Worm (Caenorhabditis elegans): Measurements from ENCODE around the gene grl-12.

grl-12 gene

ce11 chrV:8662056-8663006, 25.5 kb upstream of the grl-12 start:
- TF ChIP-seq egl-27 (tag; optimal IDR thresholded peaks at IDR 0.05) (peak; percentile 65), gmeb-1 (tag; optimal IDR thresholded peaks at IDR 0.05) (no peak), elt-3 (tag; optimal IDR thresholded peaks at IDR 0.05) (no peak), lin-13 (GFP tag; optimal IDR thresholded peaks at IDR 0.05) (no peak), sma-9 (GFP tag; optimal IDR thresholded peaks at IDR 0.05) (peak; percentile 81), sma-9 (tag; optimal IDR thresholded peaks at IDR 0.05) (no peak), nhr-21 (tag; optimal IDR thresholded peaks at IDR 0.05) (peak; percentile 56), Y55F3AM.14 (GFP tag; optimal IDR thresholded peaks at IDR 0.05) (peak; percentile 66), nhr-6 (tag; optimal IDR thresholded peaks at IDR 0.05) (no peak), nhr-11 (tag; optimal IDR thresholded peaks at IDR 0.05) (no peak), blmp-1 (tag; optimal IDR thresholded peaks at IDR 0.05; ENCODE audit: insufficient read depth) (peak; percentile 91), ztf-1 (GFP tag; conservative IDR thresholded peaks at IDR 0.05) (no peak), ztf-11 (tag; optimal IDR thresholded peaks at IDR 0.05) (no peak), ZK546.5 (tag; optimal IDR thresholded peaks at IDR 0.05) (no peak), mab-5 (tag; optimal IDR thresholded peaks at IDR 0.05) (no peak), zag-1 (tag; optimal IDR thresholded peaks at IDR 0.05) (no peak), skn-1 (tag; optimal IDR thresholded peaks at IDR 0.05) (no peak), nhr-10 (tag; optimal IDR thresholded peaks at IDR 0.05) (no peak), lin-39 (tag; optimal IDR thresholded peaks at IDR 0.05) (no peak), nhr-237 (tag; optimal IDR thresholded peaks at IDR 0.05) (no peak), ceh-82 (tag; optimal IDR thresholded peaks at IDR 0.05) (no peak), mbf-1 (tag; optimal IDR thresholded peaks at IDR 0.05) (no peak), ztf-4 (tag; optimal IDR thresholded peaks at IDR 0.05) (no peak), nhr-25 (tag; optimal IDR thresholded peaks at IDR 0.05) (peak; percentile 93), C34F6.9 (tag; optimal IDR thresholded peaks at IDR 0.05) (no peak), unc-55 (GFP tag; optimal IDR thresholded peaks at IDR 0.05) (no peak), sma-3 (GFP tag; optimal IDR thresholded peaks at IDR 0.05) (peak; percentile 82), aly-2 (tag; optimal IDR thresholded peaks at IDR 0.05) (no peak), snpc-4 (tag; optimal IDR thresholded peaks at IDR 0.05) (no peak), nhr-77 (tag; optimal IDR thresholded peaks at IDR 0.05) (no peak), lsy-2 (tag; optimal IDR thresholded peaks at IDR 0.05) (peak in 1 of 2 experiments; percentile 21), F13H6.1 (tag; optimal IDR thresholded peaks at IDR 0.05) (peak; percentile 54), elt-1 (tag; optimal IDR thresholded peaks at IDR 0.05) (no peak), peb-1 (tag; optimal IDR thresholded peaks at IDR 0.05) (no peak), fos-1 (tag; optimal IDR thresholded peaks at IDR 0.05) (no peak), R02D3.7 (tag; optimal IDR thresholded peaks at IDR 0.05) (no peak), sem-4 (tag; optimal IDR thresholded peaks at IDR 0.05) (peak; percentile 76), dmd-4 (tag; optimal IDR thresholded peaks at IDR 0.05) (no peak), nhr-23 (tag; optimal IDR thresholded peaks at IDR 0.05) (no peak), unc-39 (tag; optimal IDR thresholded peaks at IDR 0.05) (no peak), lin-11 (tag; optimal IDR thresholded peaks at IDR 0.05) (no peak), alr-1 (tag; optimal IDR thresholded peaks at IDR 0.05) (no peak), nhr-12 (tag; optimal IDR thresholded peaks at IDR 0.05) (no peak), crh-2 (tag; optimal IDR thresholded peaks at IDR 0.05) (no peak), unc-62 (GFP tag; optimal IDR thresholded peaks at IDR 0.05) (no peak), ceh-16 (tag; optimal IDR thresholded peaks at IDR 0.05) (peak; percentile 43), ama-1 (optimal IDR thresholded peaks at IDR 0.05) (no peak), mdl-1 (tag; optimal IDR thresholded peaks at IDR 0.05) (peak in 1 of 2 experiments; percentile 20), nhr-129 (tag; optimal IDR thresholded peaks at IDR 0.05) (peak; percentile 35)

Measured in whole organism, L2 larva.